Worm (Caenorhabditis elegans): ENCODE measurements around the gene hphd-1.
"Not testable (repeated sequence)": the region's sequence is repeated elsewhere in the genome, so short reads cannot be mapped to it uniquely, and the experiment has no call there.

The hphd-1 gene

DNA sequence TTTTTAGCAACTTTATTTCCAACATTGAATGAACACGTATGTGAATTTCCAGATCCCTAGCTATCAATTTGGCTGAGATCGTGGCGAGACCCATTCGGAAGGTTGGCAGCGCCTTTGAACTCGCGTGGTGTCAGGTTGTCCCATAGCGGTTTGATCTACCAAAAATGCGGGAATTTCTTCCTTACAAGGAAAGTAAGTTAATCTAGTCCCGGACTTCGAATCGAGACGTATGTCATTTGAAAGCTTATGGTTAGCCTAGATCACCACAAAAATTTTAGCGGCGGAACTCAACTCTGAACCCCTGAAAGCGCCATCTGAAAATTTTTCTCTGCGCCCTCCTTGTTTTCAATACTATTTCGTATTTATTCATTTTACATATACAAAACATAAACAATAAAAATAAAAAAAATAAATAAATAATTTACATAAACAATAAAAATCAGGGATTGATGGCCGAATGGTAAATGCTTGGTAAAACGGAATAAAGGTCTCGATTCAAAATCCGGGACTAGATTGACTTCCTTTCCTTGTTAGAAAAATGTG lies 35.3 kb upstream of the hphd-1 start, which contains the start of gene F18A11.2:
Gene F18A11.2 (plus strand): TSS at position 51 of the 543 bp plus-strand sequence.
- not testable (repeated sequence) for TF ChIP-seq ceh-90 (tag; optimal IDR thresholded peaks at IDR 0.05); nhr-77 (tag; optimal IDR thresholded peaks at IDR 0.05); unc-62 (GFP tag; optimal IDR thresholded peaks at IDR 0.05)

DNA sequence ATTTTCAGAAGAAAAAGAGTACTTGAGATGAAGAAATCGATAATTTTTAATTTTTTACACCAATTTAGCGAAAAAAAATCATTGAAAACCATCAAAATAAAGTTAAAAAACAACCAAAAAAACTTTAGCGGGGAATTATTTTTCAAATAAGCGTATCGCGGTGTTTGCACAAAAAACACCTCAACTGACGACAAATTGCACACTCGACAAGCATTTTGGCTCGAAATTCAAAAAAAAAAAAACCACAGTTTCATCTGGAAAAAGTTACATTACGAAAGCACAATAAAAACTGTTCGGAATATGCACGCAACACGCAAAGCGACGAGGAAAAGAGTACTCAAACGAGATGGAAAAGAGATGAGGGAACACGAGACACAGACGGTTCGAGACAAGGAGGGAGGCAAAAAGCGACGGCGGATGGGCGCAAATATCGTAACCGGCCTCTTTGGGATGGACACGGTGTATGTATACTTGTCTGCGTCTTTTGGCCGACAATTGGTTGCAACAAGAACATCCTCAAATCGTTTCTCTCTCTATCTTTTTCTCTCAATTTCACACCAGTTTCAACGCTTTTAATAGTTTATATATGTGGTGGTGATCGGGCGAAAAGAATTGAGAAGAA lies 34.3 kb upstream of the hphd-1 start:
- no peak for TF ChIP-seq nhr-84 (tag; optimal IDR thresholded peaks at IDR 0.05)
- TF ChIP-seq rnt-1 (tag; optimal IDR thresholded peaks at IDR 0.05): peak; percentile 25
- peak; percentile 79 for TF ChIP-seq snu-23 (GFP tag; optimal IDR thresholded peaks at IDR 0.05)
- no peak for TF ChIP-seq grh-1 (GFP tag; IDR thresholded peaks at IDR 0.05)
- no peak for TF ChIP-seq egl-27 (tag; optimal IDR thresholded peaks at IDR 0.05)
- no peak for TF ChIP-seq zag-1 (tag; optimal IDR thresholded peaks at IDR 0.05)
- TF ChIP-seq hlh-17 (GFP tag; optimal IDR thresholded peaks at IDR 0.05; ENCODE audit: borderline replicate concordance): no peak
- TF ChIP-seq nhr-12 (tag; optimal IDR thresholded peaks at IDR 0.05): no peak
- no peak for TF ChIP-seq ceh-63 (GFP tag; optimal IDR thresholded peaks at IDR 0.05)
- peak in 2 of 6 experiments; percentile 39 to 47 for TF ChIP-seq elt-3 (tag; optimal IDR thresholded peaks at IDR 0.05)
- no peak for TF ChIP-seq mef-2 (tag; optimal IDR thresholded peaks at IDR 0.05)
- TF ChIP-seq mdl-1 (tag; optimal IDR thresholded peaks at IDR 0.05): peak in 1 of 2 experiments; percentile 60
- TF ChIP-seq unc-86 (tag; optimal IDR thresholded peaks at IDR 0.05): no peak
- peak; percentile 47 for TF ChIP-seq C16A3.4 (tag; optimal IDR thresholded peaks at IDR 0.05)
- TF ChIP-seq nhr-47 (tag; optimal IDR thresholded peaks at IDR 0.05): peak; percentile 37
- TF ChIP-seq alr-1 (tag; optimal IDR thresholded peaks at IDR 0.05; ENCODE audit: borderline replicate concordance): no peak
- TF ChIP-seq ztf-4 (tag; optimal IDR thresholded peaks at IDR 0.05): peak; percentile 2
- peak; percentile 47 for TF ChIP-seq tbx-2 (tag; optimal IDR thresholded peaks at IDR 0.05)
- TF ChIP-seq lsy-2 (tag; optimal IDR thresholded peaks at IDR 0.05): peak; percentile 22 to 81
- peak; percentile 73 to 81 for TF ChIP-seq efl-1 (optimal IDR thresholded peaks at IDR 0.05)
- TF ChIP-seq efl-1 (GFP tag; optimal IDR thresholded peaks at IDR 0.05 in 1 of 2): peak; percentile 81 to 97
- TF ChIP-seq aly-2 (tag; optimal IDR thresholded peaks at IDR 0.05): peak; percentile 1
- no peak for TF ChIP-seq nhr-76 (tag; optimal IDR thresholded peaks at IDR 0.05)
- TF ChIP-seq snpc-4 (tag; optimal IDR thresholded peaks at IDR 0.05): peak; percentile 27
- TF ChIP-seq nhr-90 (tag; optimal IDR thresholded peaks at IDR 0.05; ENCODE audit: poor library complexity): peak; percentile 25
- peak; percentile 68 for TF ChIP-seq F16B12.6 (tag; optimal IDR thresholded peaks at IDR 0.05)
- TF ChIP-seq nhr-77 (tag; optimal IDR thresholded peaks at IDR 0.05): peak; percentile 49
- TF ChIP-seq hpl-2 (GFP tag; optimal IDR thresholded peaks at IDR 0.05): no peak
- no peak for TF ChIP-seq vab-15 (tag; optimal IDR thresholded peaks at IDR 0.05)
- peak; percentile 69 for TF ChIP-seq nhr-20 (tag; optimal IDR thresholded peaks at IDR 0.05)
- peak; percentile 60 for TF ChIP-seq unc-130 (tag; optimal IDR thresholded peaks at IDR 0.05)
- TF ChIP-seq lin-13 (GFP tag; optimal IDR thresholded peaks at IDR 0.05): no peak
- peak; percentile 37 for TF ChIP-seq mep-1 (tag; optimal IDR thresholded peaks at IDR 0.05)
- TF ChIP-seq jun-1 (tag; optimal IDR thresholded peaks at IDR 0.05): peak; percentile 43
- TF ChIP-seq Y116A8C.19 (tag; optimal IDR thresholded peaks at IDR 0.05; ENCODE audit: borderline replicate concordance): no peak
- no peak for TF ChIP-seq nhr-28 (tag; optimal IDR thresholded peaks at IDR 0.05)
- TF ChIP-seq lin-14 (GFP tag; optimal IDR thresholded peaks at IDR 0.05): peak; percentile 90
- no peak for TF ChIP-seq unc-30 (tag; optimal IDR thresholded peaks at IDR 0.05)
- no peak for TF ChIP-seq nhr-237 (tag; optimal IDR thresholded peaks at IDR 0.05)
- peak; percentile 59 for TF ChIP-seq fos-1 (tag; optimal IDR thresholded peaks at IDR 0.05)
- peak; percentile 21 for TF ChIP-seq xbp-1 (tag; optimal IDR thresholded peaks at IDR 0.05)
- no peak for TF ChIP-seq sptf-1 (tag; optimal IDR thresholded peaks at IDR 0.05)
- TF ChIP-seq swsn-7 (tag; optimal IDR thresholded peaks at IDR 0.05): peak; percentile 43
- no peak for TF ChIP-seq efl-3 (GFP tag; optimal IDR thresholded peaks at IDR 0.05)
- peak; percentile 7 for TF ChIP-seq skn-1 (tag; optimal IDR thresholded peaks at IDR 0.05)
- peak; percentile 42 to 80 for TF ChIP-seq lin-35 (GFP tag; optimal IDR thresholded peaks at IDR 0.05)
- TF ChIP-seq nhr-85 (tag): peak; percentile 84
- no peak for TF ChIP-seq tlp-1 (tag; optimal IDR thresholded peaks at IDR 0.05)
